Worm (Caenorhabditis elegans) whole organism, L3 larva: Measurements from ENCODE around the gene dod-21.

ENCODE experiments used
- ama-1 ChIP-seq: fragments of 150-350 bp; optimal IDR thresholded peaks from 2 replicates; lab custom pipeline; 2018
- fkh-2 ChIP-seq: fragments of 150-350 bp; optimal IDR thresholded peaks from 2 replicates; lab custom pipeline; 2014; ENCODE audit warnings: missing biosample characterization, missing genetic modification reagents, missing genetic modification characterization
- sea-2 ChIP-seq: fragments of 150-350 bp; sonication (generic microtip); optimal IDR thresholded peaks from 4 replicates; lab custom pipeline; 2014; ENCODE audit warnings: missing biosample characterization, missing genetic modification reagents, missing genetic modification characterization

DNA sequence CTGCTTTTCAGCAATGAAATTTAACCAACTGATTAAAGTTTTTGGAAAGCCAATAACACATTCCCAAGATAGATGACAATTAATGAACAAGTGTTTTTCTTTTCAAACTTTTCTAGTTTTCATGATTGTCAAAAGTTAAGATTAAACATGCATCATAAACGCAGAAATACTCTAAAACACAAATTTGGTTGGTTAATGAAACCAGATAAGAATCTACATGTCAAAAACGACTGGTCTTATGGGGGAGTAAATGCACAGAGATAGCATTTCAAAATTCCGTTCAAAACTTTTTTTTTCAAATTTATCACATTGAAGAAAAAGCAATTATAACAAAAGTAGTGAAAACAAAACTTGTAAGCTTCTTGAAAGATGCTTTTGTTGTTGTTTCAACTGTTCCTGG, 32.9 kb upstream of the dod-21 start:
- TF ChIP-seq sea-2 (GFP tag; lab: Kevin White, UChicago) (no peak), ama-1 (lab: Kevin White, UChicago) (no peak), fkh-2 (tag; lab: Kevin White, UChicago) (no peak)
